Worm (Caenorhabditis elegans) whole organism, L3 larva: ENCODE measurements around the gene C27H5.12.
A peak's percentile ranks its signal among the peaks of the same experiment; 100 is the strongest.

Experiments
- R02D3.7 ChIP-seq: fragments of 150-350 bp; optimal IDR thresholded peaks from 2 replicates; lab custom pipeline; 2014; ENCODE audit warnings: missing biosample characterization, missing genetic modification characterization
- aly-2 ChIP-seq: fragments of 150-350 bp; optimal IDR thresholded peaks from 2 replicates; lab custom pipeline; 2014; ENCODE audit warnings: missing biosample characterization, missing genetic modification characterization
- ceh-28 ChIP-seq: fragments of 150-350 bp; optimal IDR thresholded peaks from 2 replicates; lab custom pipeline; 2014; ENCODE audit warnings: missing biosample characterization, missing genetic modification reagents, missing genetic modification characterization
- ceh-82 ChIP-seq: fragments of 150-350 bp; optimal IDR thresholded peaks from 2 replicates; lab custom pipeline; 2014; ENCODE audit warnings: missing biosample characterization, missing genetic modification characterization
- ceh-9 ChIP-seq: sonication (generic microtip); optimal IDR thresholded peaks from 2 replicates; lab custom pipeline; 2018; ENCODE audit warnings: missing biosample characterization, missing genetic modification characterization
- daf-12 ChIP-seq: fragments of 150-350 bp; optimal IDR thresholded peaks from 2 replicates; lab custom pipeline; 2014; ENCODE audit warnings: missing biosample characterization, missing genetic modification reagents, missing genetic modification characterization
- egl-5 ChIP-seq: fragments of 150-350 bp; optimal IDR thresholded peaks from 2 replicates; lab custom pipeline; 2017; ENCODE audit warnings: missing biosample characterization, missing genetic modification reagents, missing genetic modification characterization, inconsistent platforms
- elt-1 ChIP-seq: fragments of 150-350 bp; optimal IDR thresholded peaks from 2 replicates; lab custom pipeline; 2014; ENCODE audit warnings: missing biosample characterization, missing genetic modification characterization
- elt-2 ChIP-seq: sonication (generic microtip); optimal IDR thresholded peaks from 2 replicates; lab custom pipeline; 2016; ENCODE audit warnings: missing genetic modification reagents, mild to moderate bottlenecking, missing genetic modification characterization, missing compliant biosample characterization
- elt-3 ChIP-seq, 3 experiments: fragments of 150-350 bp in 1 of 3; sonication (generic microtip) in 2 of 3; optimal IDR thresholded peaks; 2 replicates in 2 of 3; 4 replicates in 1 of 3; lab custom pipeline; 2014 to 2017; ENCODE audit warnings: missing biosample characterization in 3 of 3, missing genetic modification characterization in 3 of 3
- eor-1 ChIP-seq, 2 experiments: fragments of 150-350 bp; optimal IDR thresholded peaks; 2 replicates each; lab custom pipeline; 2014 to 2018; ENCODE audit warnings: missing biosample characterization in 2 of 2, missing genetic modification characterization in 2 of 2
- fkh-2 ChIP-seq: fragments of 150-350 bp; optimal IDR thresholded peaks from 2 replicates; lab custom pipeline; 2014; ENCODE audit warnings: missing biosample characterization, missing genetic modification reagents, missing genetic modification characterization
- fos-1 ChIP-seq: fragments of 150-350 bp; optimal IDR thresholded peaks from 2 replicates; lab custom pipeline; 2014; ENCODE audit warnings: missing biosample characterization, missing genetic modification characterization
- jun-1 ChIP-seq: fragments of 150-350 bp; optimal IDR thresholded peaks from 2 replicates; lab custom pipeline; 2014; ENCODE audit warnings: missing biosample characterization, missing genetic modification reagents, missing genetic modification characterization
- lin-39 ChIP-seq: fragments of 150-350 bp; optimal IDR thresholded peaks from 2 replicates; lab custom pipeline; 2018; ENCODE audit warnings: missing biosample characterization, missing genetic modification reagents, missing genetic modification characterization
- lsy-12 ChIP-seq: sonication (generic microtip); optimal IDR thresholded peaks from 2 replicates; lab custom pipeline; 2016; ENCODE audit warnings: mild to moderate bottlenecking, missing genetic modification characterization, missing compliant biosample characterization
- mdl-1 ChIP-seq: fragments of 150-350 bp; optimal IDR thresholded peaks from 2 replicates; lab custom pipeline; 2014; ENCODE audit warnings: missing biosample characterization, missing genetic modification characterization
- mml-1 ChIP-seq: fragments of 150-350 bp; sonication (generic microtip); optimal IDR thresholded peaks from 3 replicates; lab custom pipeline; 2014; ENCODE audit warnings: missing biosample characterization, missing genetic modification characterization
- nfya-1 ChIP-seq: sonication (generic microtip); optimal IDR thresholded peaks from 2 replicates; lab custom pipeline; 2017; ENCODE audit warnings: missing genetic modification characterization, mild to moderate bottlenecking, missing compliant biosample characterization, antibody characterized with exemption, moderate library complexity; ENCODE audit not compliant: insufficient read depth
- nhr-11 ChIP-seq: fragments of 150-350 bp; optimal IDR thresholded peaks from 2 replicates; lab custom pipeline; 2014; ENCODE audit warnings: missing biosample characterization, missing genetic modification characterization
- nhr-12 ChIP-seq: fragments of 150-350 bp; optimal IDR thresholded peaks from 2 replicates; lab custom pipeline; 2014; ENCODE audit warnings: missing biosample characterization, missing genetic modification characterization
- nhr-23 ChIP-seq: fragments of 150-350 bp; optimal IDR thresholded peaks from 2 replicates; lab custom pipeline; 2014; ENCODE audit warnings: missing biosample characterization, missing genetic modification reagents, missing genetic modification characterization
- nhr-237 ChIP-seq: fragments of 150-350 bp; optimal IDR thresholded peaks from 2 replicates; lab custom pipeline; 2014; ENCODE audit warnings: missing biosample characterization, missing genetic modification characterization
- nhr-25 ChIP-seq: sonication (generic microtip); optimal IDR thresholded peaks from 2 replicates; lab custom pipeline; 2017; ENCODE audit warnings: missing biosample characterization, missing genetic modification characterization
- nhr-28 ChIP-seq: fragments of 150-350 bp; optimal IDR thresholded peaks from 2 replicates; lab custom pipeline; 2014; ENCODE audit warnings: missing biosample characterization, missing genetic modification characterization
- nhr-43 ChIP-seq: sonication (generic microtip); optimal IDR thresholded peaks from 2 replicates; lab custom pipeline; 2016; ENCODE audit warnings: mild to moderate bottlenecking, missing genetic modification characterization, missing compliant biosample characterization; ENCODE audit not compliant: poor library complexity, severe bottlenecking
- nhr-67 ChIP-seq: fragments of 150-350 bp; optimal IDR thresholded peaks from 2 replicates; lab custom pipeline; 2014; ENCODE audit warnings: missing biosample characterization, missing genetic modification characterization
- nhr-76 ChIP-seq: fragments of 150-350 bp; sonication (generic microtip); optimal IDR thresholded peaks from 5 replicates; lab custom pipeline; 2014; ENCODE audit warnings: missing biosample characterization, missing genetic modification characterization
- nhr-77 ChIP-seq: fragments of 150-350 bp; optimal IDR thresholded peaks from 2 replicates; lab custom pipeline; 2014; ENCODE audit warnings: missing biosample characterization, missing genetic modification characterization
- pha-4 ChIP-seq: fragments of 150-350 bp; optimal IDR thresholded peaks from 2 replicates; lab custom pipeline; 2014; ENCODE audit warnings: missing biosample characterization, missing genetic modification reagents, missing genetic modification characterization
- pqm-1 ChIP-seq: fragments of 150-350 bp; optimal IDR thresholded peaks from 2 replicates; lab custom pipeline; 2017; ENCODE audit warnings: missing biosample characterization, missing genetic modification characterization, inconsistent platforms
- skn-1 ChIP-seq: fragments of 150-350 bp; optimal IDR thresholded peaks from 2 replicates; lab custom pipeline; 2014; ENCODE audit warnings: missing biosample characterization, missing genetic modification characterization
- snpc-4 ChIP-seq: fragments of 150-350 bp; optimal IDR thresholded peaks from 2 replicates; lab custom pipeline; 2014; ENCODE audit warnings: missing biosample characterization, missing genetic modification characterization
- unc-39 ChIP-seq: sonication (generic microtip); optimal IDR thresholded peaks from 4 replicates; lab custom pipeline; 2017; ENCODE audit warnings: missing biosample characterization, missing genetic modification characterization
- unc-62 ChIP-seq: fragments of 150-350 bp; sonication (generic microtip); optimal IDR thresholded peaks from 4 replicates; lab custom pipeline; 2014; ENCODE audit warnings: missing biosample characterization, missing genetic modification reagents, missing genetic modification characterization
- zag-1 ChIP-seq: fragments of 150-350 bp; optimal IDR thresholded peaks from 2 replicates; lab custom pipeline; 2014; ENCODE audit warnings: missing biosample characterization, missing genetic modification characterization
- ztf-11 ChIP-seq: fragments of 150-350 bp; optimal IDR thresholded peaks from 2 replicates; lab custom pipeline; 2014; ENCODE audit warnings: missing biosample characterization, missing genetic modification characterization
- ztf-4 ChIP-seq: fragments of 150-350 bp; optimal IDR thresholded peaks from 2 replicates; lab custom pipeline; 2014; ENCODE audit warnings: missing biosample characterization, missing genetic modification characterization

Gene C27H5.12

ce11 chrII:7199308-7199707, 37.9 kb upstream of the C27H5.12 start, which contains the start of gene E04F6.6:
Gene E04F6.6 (minus strand): TSS chrII:7199565.
- TF ChIP-seq nhr-25 (tag; lab: Kevin White, UChicago) (peak; percentile 16), nhr-11 (tag; lab: Kevin White, UChicago) (no peak), skn-1 (tag; lab: Kevin White, UChicago) (no peak), nhr-67 (tag; lab: Kevin White, UChicago) (no peak), nhr-43 (tag; lab: Kevin White, UChicago) (no peak), snpc-4 (tag; lab: Kevin White, UChicago) (no peak)

ce11 chrII:7197434-7197833, 36.0 kb upstream of the C27H5.12 start:
- TF ChIP-seq jun-1 (tag; lab: Kevin White, UChicago) (no peak), nhr-11 (tag; lab: Kevin White, UChicago) (no peak), nhr-67 (tag; lab: Kevin White, UChicago) (no peak), ztf-11 (no peak), elt-2 (tag; lab: Kevin White, UChicago) (peak; percentile 8), eor-1 (tag; optimal IDR thresholded peaks at IDR 0.05; lab: Kevin White, UChicago) (no peak), pqm-1 (tag; lab: Kevin White, UChicago) (peak; percentile 8), nhr-77 (no peak), egl-5 (no peak)

- no peak for TF ChIP-seq mdl-1 (tag; lab: Kevin White, UChicago)
- TF ChIP-seq fkh-2, result no peak
- no peak for TF ChIP-seq nhr-28
- TF ChIP-seq nhr-25 (tag; lab: Kevin White, UChicago), result no peak
- peak; percentile 74 for TF ChIP-seq pqm-1 (tag; lab: Kevin White, UChicago)
- no peak for TF ChIP-seq daf-12 (tag; lab: Kevin White, UChicago)
- no peak for TF ChIP-seq ceh-82 (tag; lab: Kevin White, UChicago)
- no peak for TF ChIP-seq unc-62 (GFP tag; lab: Kevin White, UChicago)
- no peak for TF ChIP-seq nfya-1 (tag; lab: Kevin White, UChicago)
- no peak for TF ChIP-seq lin-39 (tag; lab: Kevin White, UChicago)
- peak; percentile 41 for TF ChIP-seq pha-4
- peak; percentile 69 for TF ChIP-seq elt-2 (tag; lab: Kevin White, UChicago)
- TF ChIP-seq elt-1, result no peak
- TF ChIP-seq unc-39 (tag; lab: Kevin White, UChicago), result no peak
- TF ChIP-seq nhr-23 (tag; lab: Kevin White, UChicago), result no peak
- no peak for TF ChIP-seq lsy-12
- no peak for TF ChIP-seq nhr-43 (tag; lab: Kevin White, UChicago)
- TF ChIP-seq, all 47 proteins: peak for 3
Observed at ce11 chrII:7196040-7196439, 34.6 kb upstream of the C27H5.12 start, which contains the start of gene maoc-1. Gene maoc-1 (plus strand): TSS chrII:7196276.

- TF ChIP-seq nhr-77 (no peak), nhr-67 (tag; lab: Kevin White, UChicago) (no peak), zag-1 (tag; lab: Kevin White, UChicago) (no peak), nhr-12 (tag; lab: Kevin White, UChicago) (no peak), lsy-12 (no peak), elt-1 (no peak), egl-5 (no peak), ceh-28 (tag; lab: Kevin White, UChicago) (no peak), ceh-9 (no peak), mml-1 (tag; lab: Kevin White, UChicago) (no peak), pqm-1 (tag; lab: Kevin White, UChicago) (no peak), eor-1 (tag; optimal IDR thresholded peaks at IDR 0.05; lab: Kevin White, UChicago) (no peak), nhr-76 (tag; lab: Kevin White, UChicago) (no peak), nfya-1 (tag; lab: Kevin White, UChicago) (no peak), aly-2 (tag; lab: Kevin White, UChicago) (no peak), lin-39 (tag; lab: Kevin White, UChicago) (no peak), skn-1 (tag; lab: Kevin White, UChicago) (no peak)
Observed at ce11 chrII:7195541-7195940, 34.1 kb upstream of the C27H5.12 start, which contains the start of gene acdh-12. Gene acdh-12 (minus strand): TSS chrII:7195641.

- no peak for TF ChIP-seq pha-4
- TF ChIP-seq fos-1 (tag; lab: Kevin White, UChicago), result no peak
- TF ChIP-seq ztf-4 (tag; lab: Kevin White, UChicago), result no peak
- no peak for TF ChIP-seq nhr-76 (tag; lab: Kevin White, UChicago)
- TF ChIP-seq fkh-2, result no peak
- no peak for TF ChIP-seq pqm-1 (tag; lab: Kevin White, UChicago)
- no peak for TF ChIP-seq nhr-11 (tag; lab: Kevin White, UChicago)
- TF ChIP-seq mml-1 (tag; lab: Kevin White, UChicago), result no peak
- TF ChIP-seq mdl-1 (tag; lab: Kevin White, UChicago), result no peak
- TF ChIP-seq elt-3 (tag; optimal IDR thresholded peaks at IDR 0.05; lab: Kevin White, UChicago), result no peak
- no peak for TF ChIP-seq elt-2 (tag; lab: Kevin White, UChicago)
- TF ChIP-seq R02D3.7, result no peak
- TF ChIP-seq unc-39 (tag; lab: Kevin White, UChicago), result no peak
- no peak for TF ChIP-seq skn-1 (tag; lab: Kevin White, UChicago)
- TF ChIP-seq nhr-237 (tag; lab: Kevin White, UChicago), result no peak
Observed at ce11 chrII:7189120-7189519, 27.7 kb upstream of the C27H5.12 start, which contains the start of gene E04F6.4. Gene E04F6.4 (plus strand): TSS chrII:7189420.
